Worm (Caenorhabditis elegans) whole organism, late embryonic: ENCODE measurements around the gene C16C8.11.

ENCODE experiments used
- C08G9.2 ChIP-seq: sonication (generic microtip); optimal IDR thresholded peaks from 2 replicates; lab custom pipeline; 2016; ENCODE audit warnings: mild to moderate bottlenecking, missing genetic modification characterization, moderate library complexity, missing compliant biosample characterization
- K02D7.2 ChIP-seq: sonication (generic microtip); optimal IDR thresholded peaks from 2 replicates; lab custom pipeline; 2017; ENCODE audit warnings: mild to moderate bottlenecking, missing genetic modification characterization, missing compliant biosample characterization
- T23F11.4 ChIP-seq: fragments of 200-800 bp; sonication (Bioruptor generic); optimal IDR thresholded peaks from 2 replicates; lab custom pipeline; 2018; ENCODE audit warnings: mild to moderate bottlenecking, missing genetic modification characterization, missing compliant biosample characterization
- Y22D7AL.16 ChIP-seq: sonication (generic microtip); optimal IDR thresholded peaks from 2 replicates; lab custom pipeline; 2016; ENCODE audit warnings: missing genetic modification characterization, missing compliant biosample characterization
- ahr-1 ChIP-seq: sonication (generic microtip); optimal IDR thresholded peaks from 2 replicates; lab custom pipeline; 2016; ENCODE audit warnings: missing genetic modification characterization, missing compliant biosample characterization
- ceh-14 ChIP-seq: sonication (generic microtip); optimal IDR thresholded peaks from 2 replicates; lab custom pipeline; 2016; ENCODE audit warnings: missing genotype, missing genetic modification characterization, missing compliant biosample characterization
- ceh-19 ChIP-seq: fragments of 200-800 bp; sonication (Bioruptor generic); optimal IDR thresholded peaks from 2 replicates; lab custom pipeline; 2018; ENCODE audit warnings: mild to moderate bottlenecking, missing genetic modification characterization, missing compliant biosample characterization
- ceh-30 ChIP-seq: fragments of 150-350 bp; optimal IDR thresholded peaks from 2 replicates; lab custom pipeline; 2014; ENCODE audit warnings: missing biosample characterization, missing genetic modification characterization
- ceh-34 ChIP-seq: sonication (generic microtip); optimal IDR thresholded peaks from 2 replicates; lab custom pipeline; 2016; ENCODE audit warnings: mild to moderate bottlenecking, missing genetic modification characterization, missing compliant biosample characterization
- ceh-48 ChIP-seq: sonication (generic microtip); optimal IDR thresholded peaks from 2 replicates; lab custom pipeline; 2016; ENCODE audit warnings: missing genetic modification characterization, inconsistent platforms, missing compliant biosample characterization
- ceh-6 ChIP-seq: fragments of 200-800 bp; sonication (Bioruptor generic); optimal IDR thresholded peaks from 2 replicates; lab custom pipeline; 2018; ENCODE audit warnings: mild to moderate bottlenecking, missing genetic modification characterization, missing compliant biosample characterization
- ceh-9 ChIP-seq: sonication (generic microtip); optimal IDR thresholded peaks from 2 replicates; lab custom pipeline; 2016; ENCODE audit warnings: mild to moderate bottlenecking, missing genetic modification characterization, inconsistent platforms, missing compliant biosample characterization
- dmd-4 ChIP-seq: sonication (generic microtip); optimal IDR thresholded peaks from 2 replicates; lab custom pipeline; 2016; ENCODE audit warnings: borderline replicate concordance, missing genetic modification characterization, missing compliant biosample characterization
- dve-1 ChIP-seq: sonication (generic microtip); optimal IDR thresholded peaks from 2 replicates; lab custom pipeline; 2017; ENCODE audit warnings: antibody characterized with exemption, mild to moderate bottlenecking, missing genetic modification characterization, missing compliant biosample characterization
- elt-4 ChIP-seq: sonication (generic microtip); optimal IDR thresholded peaks from 2 replicates; lab custom pipeline; 2016; ENCODE audit warnings: missing genetic modification characterization, missing compliant biosample characterization
- fax-1 ChIP-seq: sonication (generic microtip); optimal IDR thresholded peaks from 2 replicates; lab custom pipeline; 2016; ENCODE audit warnings: missing genotype, missing genetic modification characterization, missing compliant biosample characterization
- fkh-6 ChIP-seq: sonication (generic microtip); optimal IDR thresholded peaks from 2 replicates; lab custom pipeline; 2016; ENCODE audit warnings: missing genetic modification characterization, missing compliant biosample characterization
- gmeb-2 ChIP-seq: sonication (generic microtip); optimal IDR thresholded peaks from 2 replicates; lab custom pipeline; 2016; ENCODE audit warnings: missing genetic modification characterization, inconsistent platforms, missing compliant biosample characterization
- hlh-15 ChIP-seq: sonication (generic microtip); optimal IDR thresholded peaks from 2 replicates; lab custom pipeline; 2016; ENCODE audit warnings: missing genetic modification characterization, missing compliant biosample characterization
- hlh-6 ChIP-seq: sonication (generic microtip); optimal IDR thresholded peaks from 2 replicates; lab custom pipeline; 2016; ENCODE audit warnings: missing genotype, missing genetic modification characterization, missing compliant biosample characterization
- hlh-8 ChIP-seq: sonication (generic microtip); optimal IDR thresholded peaks from 2 replicates; lab custom pipeline; 2016; ENCODE audit warnings: missing genotype, missing genetic modification characterization, missing compliant biosample characterization
- mec-3 ChIP-seq: sonication (generic microtip); optimal IDR thresholded peaks from 2 replicates; lab custom pipeline; 2016; ENCODE audit warnings: borderline replicate concordance, missing genetic modification characterization, missing compliant biosample characterization
- nfya-1 ChIP-seq: sonication (generic microtip); optimal IDR thresholded peaks from 2 replicates; lab custom pipeline; 2017; ENCODE audit warnings: missing genetic modification characterization, mild to moderate bottlenecking, missing compliant biosample characterization, antibody characterized with exemption, moderate library complexity
- nhr-11 ChIP-seq: fragments of 150-350 bp; optimal IDR thresholded peaks from 2 replicates; lab custom pipeline; 2014; ENCODE audit warnings: missing biosample characterization, missing genetic modification characterization
- npax-4 ChIP-seq: sonication (generic microtip); optimal IDR thresholded peaks from 2 replicates; lab custom pipeline; 2016; ENCODE audit warnings: missing genetic modification characterization, missing compliant biosample characterization
- odd-2 ChIP-seq: sonication (generic microtip); optimal IDR thresholded peaks from 2 replicates; lab custom pipeline; 2017; ENCODE audit warnings: antibody characterized with exemption, mild to moderate bottlenecking, missing genetic modification characterization, missing compliant biosample characterization
- pha-2 ChIP-seq: sonication (generic microtip); optimal IDR thresholded peaks from 2 replicates; lab custom pipeline; 2017; ENCODE audit warnings: mild to moderate bottlenecking, missing genetic modification characterization, missing compliant biosample characterization
- pha-4 ChIP-seq: fragments of 150-350 bp; optimal IDR thresholded peaks from 2 replicates; lab custom pipeline; 2018; ENCODE audit warnings: missing biosample characterization, missing genetic modification reagents, missing genetic modification characterization
- pqm-1 ChIP-seq: sonication (generic microtip); optimal IDR thresholded peaks from 2 replicates; lab custom pipeline; 2016; ENCODE audit warnings: missing genetic modification characterization, missing compliant biosample characterization
- pros-1 ChIP-seq: fragments of 150-350 bp; optimal IDR thresholded peaks from 2 replicates; lab custom pipeline; 2014; ENCODE audit warnings: missing biosample characterization, missing genetic modification reagents, missing genetic modification characterization
- ref-2 ChIP-seq: sonication (generic microtip); optimal IDR thresholded peaks from 2 replicates; lab custom pipeline; 2016; ENCODE audit warnings: missing genetic modification characterization, missing compliant biosample characterization
- rnt-1 ChIP-seq: sonication (generic microtip); optimal IDR thresholded peaks from 2 replicates; lab custom pipeline; 2016; ENCODE audit warnings: missing genetic modification characterization, missing compliant biosample characterization
- sox-2 ChIP-seq: fragments of 200-800 bp; sonication (Bioruptor generic); IDR thresholded peaks from 2 replicates; pipeline ENCODE4 v1.3.6; 2022; ENCODE audit warnings: missing genetic modification reagents, missing genetic modification characterization, missing compliant biosample characterization
- sox-4 ChIP-seq: sonication (generic microtip); optimal IDR thresholded peaks from 2 replicates; lab custom pipeline; 2017; ENCODE audit warnings: mild to moderate bottlenecking, missing genetic modification characterization, inconsistent platforms, missing compliant biosample characterization
- syd-9 ChIP-seq: sonication (generic microtip); optimal IDR thresholded peaks from 2 replicates; lab custom pipeline; 2016; ENCODE audit warnings: mild to moderate bottlenecking, missing genetic modification characterization, moderate library complexity, missing compliant biosample characterization
- tbx-2 ChIP-seq: sonication (generic microtip); optimal IDR thresholded peaks from 2 replicates; lab custom pipeline; 2016; ENCODE audit warnings: missing genetic modification characterization, missing compliant biosample characterization
- ttx-3 ChIP-seq: sonication (generic microtip); optimal IDR thresholded peaks from 2 replicates; lab custom pipeline; 2016; ENCODE audit warnings: missing genetic modification reagents, missing genetic modification characterization, missing compliant biosample characterization
- unc-42 ChIP-seq: sonication (generic microtip); optimal IDR thresholded peaks from 2 replicates; lab custom pipeline; 2016; ENCODE audit warnings: missing genotype, missing genetic modification characterization, missing compliant biosample characterization
- unc-86 ChIP-seq: sonication (generic microtip); optimal IDR thresholded peaks from 2 replicates; lab custom pipeline; 2016; ENCODE audit warnings: missing genetic modification characterization, missing compliant biosample characterization
- ztf-16 ChIP-seq: sonication (generic microtip); optimal IDR thresholded peaks from 2 replicates; lab custom pipeline; 2017; ENCODE audit warnings: missing genetic modification characterization, missing compliant biosample characterization

C16C8.11 gene

ce11 chrII:3502520-3503323 lies 49.2 kb downstream of the C16C8.11 start, which contains the start of the genes col-71 and Y49F6B.2 (continued):
- peak; percentile 70 for TF ChIP-seq fax-1
- no peak for TF ChIP-seq nhr-11 (tag; lab: Kevin White, UChicago)
- no peak for TF ChIP-seq pqm-1 (tag; lab: Kevin White, UChicago)
- peak; percentile 32 for TF ChIP-seq nfya-1 (tag; lab: Kevin White, UChicago)
- TF ChIP-seq hlh-6 (tag; lab: Kevin White, UChicago) = no peak
- no peak for TF ChIP-seq Y22D7AL.16 (tag; lab: Kevin White, UChicago)
- no peak for TF ChIP-seq pha-2
- no peak for TF ChIP-seq pros-1
- TF ChIP-seq ztf-16 = peak; percentile 48
- TF ChIP-seq npax-4 = no peak
- peak; percentile 34 for TF ChIP-seq unc-86 (tag; lab: Kevin White, UChicago)
- TF ChIP-seq gmeb-2 (tag; lab: Kevin White, UChicago) = peak; percentile 30
- TF ChIP-seq tbx-2 = peak; percentile 83
- no peak for TF ChIP-seq sox-4 (tag; lab: Kevin White, UChicago)
- peak; percentile 89 for TF ChIP-seq ceh-14 (tag; lab: Kevin White, UChicago)
- TF ChIP-seq ceh-9 (tag; lab: Kevin White, UChicago) = no peak
- peak; percentile 1 for TF ChIP-seq hlh-15 (tag; lab: Kevin White, UChicago)
- no peak for TF ChIP-seq elt-4 (tag; lab: Kevin White, UChicago)
- TF ChIP-seq mec-3 = peak; percentile 86
- peak; percentile 90 for TF ChIP-seq C08G9.2 (tag; lab: Kevin White, UChicago)
- peak; percentile 53 for TF ChIP-seq ceh-30
- no peak for TF ChIP-seq K02D7.2 (tag; lab: Kevin White, UChicago)
- TF ChIP-seq T23F11.4 (GFP tag; lab: Kevin White, UChicago) = no peak
- TF ChIP-seq ttx-3 (tag; lab: Kevin White, UChicago) = peak; percentile 49
- no peak for TF ChIP-seq ceh-6
- peak; percentile 58 for TF ChIP-seq ahr-1 (tag; lab: Kevin White, UChicago)
- TF ChIP-seq dmd-4 (tag; lab: Kevin White, UChicago) = no peak
- peak; percentile 73 for TF ChIP-seq rnt-1 (tag; lab: Kevin White, UChicago)
- TF ChIP-seq ref-2 (tag; lab: Kevin White, UChicago) = peak; percentile 76
- no peak for TF ChIP-seq sox-2 (GFP tag; lab: Robert Waterston, UW)
- no peak for TF ChIP-seq syd-9 (tag; lab: Kevin White, UChicago)
- no peak for TF ChIP-seq odd-2 (tag; lab: Kevin White, UChicago)
- TF ChIP-seq dve-1 (tag; lab: Kevin White, UChicago) = no peak
- no peak for TF ChIP-seq ceh-48 (tag; lab: Kevin White, UChicago)
- peak; percentile 60 for TF ChIP-seq hlh-8 (tag; lab: Kevin White, UChicago)
- TF ChIP-seq fkh-6 (tag; lab: Kevin White, UChicago) = no peak
- no peak for TF ChIP-seq pha-4 (tag; lab: Kevin White, UChicago)
- TF ChIP-seq ceh-34 (tag; lab: Kevin White, UChicago) = peak; percentile 24
- TF ChIP-seq ceh-19 (GFP tag; lab: Kevin White, UChicago) = no peak
- TF ChIP-seq unc-42 = peak; percentile 100
